Worm (Caenorhabditis elegans) whole organism, L4/young adult: Measurements from ENCODE around the gene Y69A2AR.31.
A peak's percentile ranks its signal among the peaks of the same experiment; 100 is the strongest.
"Not testable (repeated sequence)": the region's sequence is repeated elsewhere in the genome, so short reads cannot be mapped to it uniquely, and the experiment has no call there.

ENCODE experiments used
- W03F9.2 ChIP-seq: fragments of 150-350 bp; optimal IDR thresholded peaks from 2 replicates; lab custom pipeline; 2014; ENCODE audit warnings: missing biosample characterization, missing genetic modification characterization
- dao-5 ChIP-seq: sonication (generic microtip); optimal IDR thresholded peaks from 2 replicates; lab custom pipeline; 2016; ENCODE audit warnings: missing genotype, missing genetic modification characterization, moderate library complexity, missing compliant biosample characterization
- him-1 ChIP-seq: sonication (generic microtip); optimal IDR thresholded peaks from 2 replicates; lab custom pipeline; 2016; ENCODE audit warnings: missing genotype, missing genetic modification reagents, missing genetic modification characterization, missing compliant biosample characterization

Y69A2AR.31 gene

ce11 chrIV:2678152-2678551 is 14.3 kb upstream of the Y69A2AR.31 start:
- no peak for TF ChIP-seq dao-5 (tag; lab: Kevin White, UChicago)
- no peak for TF ChIP-seq W03F9.2 (tag; lab: Kevin White, UChicago)
- no peak for TF ChIP-seq him-1 (tag; lab: Kevin White, UChicago)

- no peak for TF ChIP-seq W03F9.2 (tag; lab: Kevin White, UChicago)
- no peak for TF ChIP-seq him-1 (tag; lab: Kevin White, UChicago)
- TF ChIP-seq dao-5 (tag; lab: Kevin White, UChicago) = no peak
Observed at ce11 chrIV:2677687-2678086, 13.9 kb upstream of the Y69A2AR.31 start.

ce11 chrIV:2676281-2676680 is 12.5 kb upstream of the Y69A2AR.31 start, which contains the start of gene Y94H6A.3:
Y94H6A.3 (plus strand) TSS chrIV:2676512.
- TF ChIP-seq him-1 (tag; lab: Kevin White, UChicago) (no peak), W03F9.2 (tag; lab: Kevin White, UChicago) (peak; percentile 75), dao-5 (tag; lab: Kevin White, UChicago) (no peak)

ce11 chrIV:2674915-2675314 is 11.1 kb upstream of the Y69A2AR.31 start, which contains the start of gene gpx-4:
gpx-4 (minus strand) TSS chrIV:2675015.
- not testable (repeated sequence) for TF ChIP-seq him-1, dao-5, W03F9.2 (tag; lab: Kevin White, UChicago)

- no peak for TF ChIP-seq him-1 (tag; lab: Kevin White, UChicago)
- TF ChIP-seq W03F9.2 (tag; lab: Kevin White, UChicago) = no peak
- no peak for TF ChIP-seq dao-5 (tag; lab: Kevin White, UChicago)
Observed at ce11 chrIV:2670664-2671063, 6.9 kb upstream of the Y69A2AR.31 start.

- TF ChIP-seq W03F9.2 (tag; lab: Kevin White, UChicago) (no peak), him-1 (tag; lab: Kevin White, UChicago) (no peak), dao-5 (tag; lab: Kevin White, UChicago) (no peak)
Observed at ce11 chrIV:2666586-2667100, 2.8 kb upstream of the Y69A2AR.31 start, which contains the start of gene Y69A2AR.1. Y69A2AR.1 (plus strand) TSS chrIV:2667050.

- TF ChIP-seq him-1 (tag; lab: Kevin White, UChicago) (no peak), W03F9.2 (tag; lab: Kevin White, UChicago) (no peak), dao-5 (tag; lab: Kevin White, UChicago) (no peak)
Observed at ce11 chrIV:2666127-2666526, 2.3 kb upstream of the Y69A2AR.31 start.

- TF ChIP-seq him-1 (tag; lab: Kevin White, UChicago) = no peak
- TF ChIP-seq W03F9.2 (tag; lab: Kevin White, UChicago) = no peak
- TF ChIP-seq dao-5 (tag; lab: Kevin White, UChicago) = no peak
Observed at ce11 chrIV:2665388-2665978, 1.7 kb upstream of the Y69A2AR.31 start.

ce11 chrIV:2664901-2665201 is 1.0 kb upstream of the Y69A2AR.31 start:
- TF ChIP-seq W03F9.2 (tag; lab: Kevin White, UChicago) (no peak), him-1 (tag; lab: Kevin White, UChicago) (no peak), dao-5 (tag; lab: Kevin White, UChicago) (peak; percentile 29)

- TF ChIP-seq W03F9.2 (tag; lab: Kevin White, UChicago) (no peak), him-1 (tag; lab: Kevin White, UChicago) (no peak), dao-5 (tag; lab: Kevin White, UChicago) (no peak)
Observed at ce11 chrIV:2658733-2659132, 5.1 kb downstream of the Y69A2AR.31 start.

ce11 chrIV:2657307-2657706 is 6.5 kb downstream of the Y69A2AR.31 start:
- no peak for TF ChIP-seq him-1 (tag; lab: Kevin White, UChicago)
- no peak for TF ChIP-seq dao-5 (tag; lab: Kevin White, UChicago)
- no peak for TF ChIP-seq W03F9.2 (tag; lab: Kevin White, UChicago)

ce11 chrIV:2656400-2657139 is 7.2 kb downstream of the Y69A2AR.31 start:
- TF ChIP-seq him-1 (tag; lab: Kevin White, UChicago) = no peak
- TF ChIP-seq dao-5 (tag; lab: Kevin White, UChicago) = no peak

ce11 chrIV:2654965-2655364 is 8.8 kb downstream of the Y69A2AR.31 start:
- TF ChIP-seq dao-5 (tag; lab: Kevin White, UChicago) = no peak
- TF ChIP-seq W03F9.2 (tag; lab: Kevin White, UChicago) = no peak
- TF ChIP-seq him-1 (tag; lab: Kevin White, UChicago) = no peak
